Worm (Caenorhabditis elegans): Measurements from ENCODE around the gene srlf-13.

Gene srlf-13

ce11 chrIV:10913081-10913480, 16.7 kb upstream of the srlf-13 start, which contains the start of gene ZK593.2:
TSS of gene ZK593.2 (plus strand) at chrIV:10913381.
- TF ChIP-seq repo-1 (tag; optimal IDR thresholded peaks at IDR 0.05) (peak; percentile 59), hsf-1 (GFP tag; IDR thresholded peaks at IDR 0.05) (no peak), ztf-3 (GFP tag; optimal IDR thresholded peaks at IDR 0.05) (no peak), T07F8.4 (tag; optimal IDR thresholded peaks at IDR 0.05) (no peak), F49E8.2 (tag; optimal IDR thresholded peaks at IDR 0.05; ENCODE audit: insufficient read depth) (no peak)

- TF ChIP-seq hmg-1.2 (GFP tag; IDR thresholded peaks at IDR 0.05), result peak; percentile 62
- TF ChIP-seq sea-2 (GFP tag; IDR thresholded peaks at IDR 0.05), result no peak
- TF ChIP-seq nhr-80 (tag; optimal IDR thresholded peaks at IDR 0.05), result peak; percentile 91
These were observed 13.3 kb upstream of the srlf-13 start, which contains the start of gene pyk-2 for ce11 chrIV:10909708-10910107. TSS of gene pyk-2 (plus strand) at chrIV:10909913.

- no peak for TF ChIP-seq bed-1 (GFP tag; IDR thresholded peaks at IDR 0.05)
- no peak for TF ChIP-seq nhr-90 (tag; optimal IDR thresholded peaks at IDR 0.05)
- TF ChIP-seq let-526 (GFP tag; IDR thresholded peaks at IDR 0.05), result no peak
- no peak for TF ChIP-seq aptf-2 (GFP tag; conservative IDR thresholded peaks at IDR 0.05)
- no peak for TF ChIP-seq zfh-2 (GFP tag; conservative IDR thresholded peaks at IDR 0.05)
These were observed 12.8 kb upstream of the srlf-13 start, which contains the start of gene ZK596.2 for ce11 chrIV:10909206-10909605. TSS of gene ZK596.2 (minus strand) at chrIV:10909306.

DNA sequence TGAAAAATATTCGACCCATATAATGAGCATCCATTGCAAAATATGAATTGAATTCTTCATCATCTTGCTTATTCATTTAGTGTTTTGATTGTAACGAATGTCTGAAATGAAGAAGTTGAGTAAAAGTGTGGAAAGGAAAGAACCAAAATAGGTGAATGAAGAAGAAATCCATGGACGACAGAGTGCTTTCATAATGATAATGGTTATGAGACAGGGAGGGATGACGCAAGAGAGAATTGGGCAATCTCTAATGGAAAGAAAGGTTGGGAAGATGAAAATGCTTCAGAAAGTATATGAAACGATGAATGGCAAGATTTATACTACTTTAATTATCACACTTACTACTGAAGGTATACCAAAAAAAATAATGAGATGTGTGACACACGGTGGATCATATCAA, 7.9 kb upstream of the srlf-13 start, which contains the start of gene ZK596.3:
ZK596.3 (minus strand) TSS at position 101 of the 400 bp plus-strand sequence.
- TF ChIP-seq T26A5.8 (tag; optimal IDR thresholded peaks at IDR 0.05), result no peak
- TF ChIP-seq ztf-26 (tag; optimal IDR thresholded peaks at IDR 0.05), result no peak
- no peak for TF ChIP-seq rpc-1 (optimal IDR thresholded peaks at IDR 0.05)
- TF ChIP-seq rpc-1 (tag; optimal IDR thresholded peaks at IDR 0.05), result no peak
- no peak for TF ChIP-seq T07F8.4 (tag; optimal IDR thresholded peaks at IDR 0.05)
- TF ChIP-seq lsy-27 (tag; optimal IDR thresholded peaks at IDR 0.05; ENCODE audit: borderline replicate concordance, insufficient read depth), result no peak
- no peak for TF ChIP-seq ztf-22 (GFP tag; optimal IDR thresholded peaks at IDR 0.05)
- no peak for TF ChIP-seq pbrm-1 (GFP tag; IDR thresholded peaks at IDR 0.05)
- TF ChIP-seq egl-44 (GFP tag; IDR thresholded peaks at IDR 0.05), result no peak
- TF ChIP-seq unc-130 (GFP tag; optimal IDR thresholded peaks at IDR 0.05), result no peak
- TF ChIP-seq ceh-91 (GFP tag; IDR thresholded peaks at IDR 0.05), result no peak
- TF ChIP-seq D2030.7 (GFP tag; IDR thresholded peaks at IDR 0.05), result no peak
- no peak for TF ChIP-seq dpl-1 (GFP tag; optimal IDR thresholded peaks at IDR 0.05)
- TF ChIP-seq ama-1 (optimal IDR thresholded peaks at IDR 0.05), result no peak
- TF ChIP-seq ama-1 (GFP tag; optimal IDR thresholded peaks at IDR 0.05), result no peak
- no peak for TF ChIP-seq mel-28 (tag; optimal IDR thresholded peaks at IDR 0.05; ENCODE audit: borderline replicate concordance)
- TF ChIP-seq hsf-1 (GFP tag; IDR thresholded peaks at IDR 0.05), result no peak

DNA sequence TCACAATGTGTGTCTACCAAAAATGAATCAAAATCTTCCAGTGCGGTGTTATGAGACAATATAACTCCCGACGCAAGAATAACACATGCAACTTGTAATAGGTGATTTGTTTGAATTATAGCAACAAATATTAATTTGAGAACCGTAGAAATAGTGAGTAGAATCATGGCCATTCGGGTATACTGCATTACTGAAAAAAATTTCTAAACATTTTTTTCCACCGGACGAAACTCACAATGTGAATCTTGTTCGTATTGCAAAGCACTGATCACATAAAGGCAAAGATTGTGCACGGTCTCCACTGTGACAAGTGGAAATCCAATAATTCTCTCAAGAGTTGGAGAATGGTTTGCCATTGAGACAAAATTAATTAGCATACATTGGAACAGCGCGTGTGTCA, 6.1 kb upstream of the srlf-13 start:
- TF ChIP-seq ztf-26 (tag; optimal IDR thresholded peaks at IDR 0.05) (no peak), rec-8 (tag; optimal IDR thresholded peaks at IDR 0.05) (no peak), dpl-1 (GFP tag; optimal IDR thresholded peaks at IDR 0.05) (no peak), mxl-1 (tag; optimal IDR thresholded peaks at IDR 0.05) (no peak), aptf-3 (GFP tag; IDR thresholded peaks at IDR 0.05) (no peak), nhr-120 (GFP tag; IDR thresholded peaks at IDR 0.05) (no peak), nfyb-1 (GFP tag; IDR thresholded peaks at IDR 0.05) (no peak), zfh-2 (GFP tag; conservative IDR thresholded peaks at IDR 0.05) (no peak), K11D2.4 (GFP tag; IDR thresholded peaks at IDR 0.05) (no peak), ceh-58 (GFP tag; IDR thresholded peaks at IDR 0.05) (no peak), snpc-1.3 (tag; optimal IDR thresholded peaks at IDR 0.05; ENCODE audit: insufficient read depth) (no peak), gei-17 (GFP tag; optimal IDR thresholded peaks at IDR 0.05) (no peak)

Data from whole organism, young adult.